Worm (Caenorhabditis elegans) whole organism, L1 larva: ENCODE data around the gene VF13D12L.3.

Experiments
- fkh-10 ChIP-seq: sonication (generic microtip); optimal IDR thresholded peaks from 2 replicates; lab custom pipeline; 2017; ENCODE audit warnings: missing biosample characterization, missing genetic modification reagents, missing genetic modification characterization
- lin-39 ChIP-seq: fragments of 150-350 bp; optimal IDR thresholded peaks from 2 replicates; lab custom pipeline; 2014; ENCODE audit warnings: missing biosample characterization, missing genetic modification reagents, missing genetic modification characterization
- lsy-2 ChIP-seq, 2 experiments: fragments of 150-350 bp; optimal IDR thresholded peaks; 2 replicates each; lab custom pipeline; 2014; ENCODE audit warnings: missing biosample characterization in 2 of 2, missing genetic modification characterization in 2 of 2
- nhr-11 ChIP-seq: fragments of 150-350 bp; optimal IDR thresholded peaks from 2 replicates; lab custom pipeline; 2014; ENCODE audit warnings: missing biosample characterization, missing genetic modification characterization
- unc-30 ChIP-seq: sonication (generic microtip); optimal IDR thresholded peaks from 2 replicates; lab custom pipeline; 2017; ENCODE audit warnings: missing biosample characterization, missing genetic modification characterization
- unc-62 ChIP-seq: fragments of 150-350 bp; optimal IDR thresholded peaks from 2 replicates; lab custom pipeline; 2014; ENCODE audit warnings: missing biosample characterization, missing genetic modification reagents, missing genetic modification characterization
- xbp-1 ChIP-seq: sonication (generic microtip); optimal IDR thresholded peaks from 2 replicates; lab custom pipeline; 2016; ENCODE audit warnings: missing genetic modification characterization, missing compliant biosample characterization

DNA sequence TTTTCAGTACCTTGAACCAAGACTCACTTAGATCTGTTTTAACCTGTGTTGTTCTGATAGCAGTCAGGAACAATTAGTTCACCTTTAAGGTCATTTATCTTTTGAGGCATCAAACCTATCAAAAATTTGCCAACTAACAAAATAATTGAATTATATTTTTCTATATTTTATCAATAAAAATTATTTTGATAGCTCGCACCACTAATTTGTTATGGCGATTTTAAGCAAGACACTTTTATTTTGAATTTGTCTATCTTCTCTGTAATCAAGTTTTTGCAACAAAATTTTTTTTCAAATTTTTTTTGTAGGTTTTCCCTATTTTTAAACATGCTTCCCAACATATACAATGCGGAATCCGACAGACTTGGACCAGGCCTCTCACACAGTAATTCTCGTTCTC is 17.2 kb upstream of the VF13D12L.3 start, which contains the start of gene kel-1:
- no peak for TF ChIP-seq nhr-11 (tag; lab: Kevin White, UChicago)
- TF ChIP-seq lin-39 (tag; lab: Kevin White, UChicago): no peak
- TF ChIP-seq fkh-10: no peak
- TF ChIP-seq xbp-1 (tag; lab: Kevin White, UChicago): no peak
- no peak for TF ChIP-seq unc-62 (GFP tag; lab: Kevin White, UChicago)
- no peak for TF ChIP-seq lsy-2 (tag; optimal IDR thresholded peaks at IDR 0.05; lab: Kevin White, UChicago)
- no peak for TF ChIP-seq unc-30 (tag; lab: Kevin White, UChicago)
